Worm (Caenorhabditis elegans) whole organism, L1 larva: Measurements from ENCODE around the gene mpz-3.

ENCODE experiments used
- C04F5.9 ChIP-seq: sonication (generic microtip); optimal IDR thresholded peaks from 2 replicates; lab custom pipeline; 2016; ENCODE audit warnings: missing genetic modification characterization, missing compliant biosample characterization
- C16A3.4 ChIP-seq: fragments of 150-350 bp; optimal IDR thresholded peaks from 2 replicates; lab custom pipeline; 2014; ENCODE audit warnings: missing biosample characterization, missing genetic modification characterization
- C34B4.2 ChIP-seq: sonication (generic microtip); optimal IDR thresholded peaks from 2 replicates; lab custom pipeline; 2017; ENCODE audit warnings: mild to moderate bottlenecking, missing genetic modification characterization, missing compliant biosample characterization
- ceh-63 ChIP-seq: fragments of 200-800 bp; sonication (Bioruptor generic); optimal IDR thresholded peaks from 2 replicates; lab custom pipeline; 2018; ENCODE audit warnings: mild to moderate bottlenecking, missing genetic modification characterization, missing compliant biosample characterization
- ceh-8 ChIP-seq: fragments of 200-800 bp; sonication (Bioruptor generic); optimal IDR thresholded peaks from 2 replicates; lab custom pipeline; 2018; ENCODE audit warnings: mild to moderate bottlenecking, missing genetic modification characterization, moderate library complexity, missing compliant biosample characterization
- ces-1 ChIP-seq: fragments of 150-350 bp; optimal IDR thresholded peaks from 2 replicates; lab custom pipeline; 2014; ENCODE audit warnings: missing biosample characterization, missing genetic modification reagents, missing genetic modification characterization
- dpl-1 ChIP-seq, 3 experiments: fragments of 150-350 bp in 2 of 3; sonication (generic microtip) in 1 of 3; optimal IDR thresholded peaks; 2 replicates each; lab custom pipeline; 2014 to 2017; ENCODE audit warnings: missing biosample characterization in 3 of 3, missing genetic modification characterization in 3 of 3, missing genetic modification reagents in 3 of 3
- efl-1 ChIP-seq, 4 experiments: fragments of 150-350 bp; optimal IDR thresholded peaks in 3 of 4; peaks in 1 of 4; 1 replicate in 1 of 4; 2 replicates in 3 of 4; lab custom pipeline; 2014; ENCODE audit warnings: missing biosample characterization in 2 of 4, missing genetic modification characterization in 2 of 4, missing genetic modification reagents in 2 of 4
- egl-13 ChIP-seq: sonication (generic microtip); optimal IDR thresholded peaks from 2 replicates; lab custom pipeline; 2016; ENCODE audit warnings: missing genotype, missing genetic modification reagents, missing genetic modification characterization, missing compliant biosample characterization
- elt-2 ChIP-seq: sonication (generic microtip); optimal IDR thresholded peaks from 2 replicates; lab custom pipeline; 2016; ENCODE audit warnings: missing genetic modification characterization, mild to moderate bottlenecking, inconsistent platforms, missing compliant biosample characterization, missing genetic modification reagents
- ets-5 ChIP-seq: fragments of 200-800 bp; sonication (Bioruptor generic); IDR thresholded peaks from 2 replicates; pipeline ENCODE4 v1.3.6; 2022; ENCODE audit warnings: missing genetic modification characterization, missing compliant biosample characterization
- fkh-4 ChIP-seq: sonication (generic microtip); optimal IDR thresholded peaks from 2 replicates; lab custom pipeline; 2016; ENCODE audit warnings: missing compliant biosample characterization, missing genetic modification characterization, borderline replicate concordance
- fos-1 ChIP-seq: fragments of 150-350 bp; optimal IDR thresholded peaks from 2 replicates; lab custom pipeline; 2014; ENCODE audit warnings: missing biosample characterization, missing genetic modification characterization
- lin-15B ChIP-seq: fragments of 150-350 bp; sonication (generic microtip); optimal IDR thresholded peaks from 3 replicates; lab custom pipeline; 2014; ENCODE audit warnings: missing biosample characterization, missing genetic modification characterization
- lin-35 ChIP-seq, 2 experiments: fragments of 150-350 bp; optimal IDR thresholded peaks; 2 replicates each; lab custom pipeline; 2014; ENCODE audit warnings: missing biosample characterization in 2 of 2, missing genetic modification characterization in 2 of 2, missing genetic modification reagents in 2 of 2
- lin-39 ChIP-seq: fragments of 150-350 bp; optimal IDR thresholded peaks from 2 replicates; lab custom pipeline; 2014; ENCODE audit warnings: missing biosample characterization, missing genetic modification reagents, missing genetic modification characterization
- lsy-2 ChIP-seq, 2 experiments: fragments of 150-350 bp; optimal IDR thresholded peaks; 2 replicates each; lab custom pipeline; 2014; ENCODE audit warnings: missing biosample characterization in 2 of 2, missing genetic modification characterization in 2 of 2
- mab-9 ChIP-seq: fragments of 200-800 bp; sonication (Bioruptor generic); IDR thresholded peaks from 2 replicates; pipeline ENCODE4 v1.3.6; 2022; ENCODE audit warnings: missing genetic modification reagents, missing genetic modification characterization, missing compliant biosample characterization
- nhr-28 ChIP-seq: fragments of 150-350 bp; optimal IDR thresholded peaks from 2 replicates; lab custom pipeline; 2014; ENCODE audit warnings: missing biosample characterization, missing genetic modification characterization
- nhr-47 ChIP-seq: sonication (generic microtip); optimal IDR thresholded peaks from 2 replicates; lab custom pipeline; 2016; ENCODE audit warnings: mild to moderate bottlenecking, missing genetic modification characterization, moderate library complexity, missing compliant biosample characterization
- nhr-71 ChIP-seq: sonication (generic microtip); optimal IDR thresholded peaks from 2 replicates; lab custom pipeline; 2016; ENCODE audit warnings: mild to moderate bottlenecking, missing genetic modification characterization, moderate library complexity, missing compliant biosample characterization
- nhr-76 ChIP-seq: sonication (generic microtip); optimal IDR thresholded peaks from 2 replicates; lab custom pipeline; 2017; ENCODE audit warnings: missing biosample characterization, missing genetic modification characterization
- nhr-84 ChIP-seq: sonication (generic microtip); optimal IDR thresholded peaks from 2 replicates; lab custom pipeline; 2017; ENCODE audit warnings: missing biosample characterization, missing genetic modification characterization
- nhr-85 ChIP-seq: sonication (generic microtip); peaks from one replicate; lab custom pipeline; 2016; ENCODE audit warnings: missing genetic modification characterization, inconsistent platforms, missing compliant biosample characterization
- pag-3 ChIP-seq: sonication (generic microtip); optimal IDR thresholded peaks from 2 replicates; lab custom pipeline; 2017; ENCODE audit warnings: missing genetic modification characterization, mild to moderate bottlenecking, missing compliant biosample characterization, antibody characterized with exemption, borderline replicate concordance; ENCODE audit not compliant: insufficient read depth
- rnt-1 ChIP-seq: sonication (generic microtip); optimal IDR thresholded peaks from 2 replicates; lab custom pipeline; 2016; ENCODE audit warnings: mild to moderate bottlenecking, missing genetic modification characterization, moderate library complexity, missing compliant biosample characterization
- snpc-4 ChIP-seq: fragments of 150-350 bp; optimal IDR thresholded peaks from 2 replicates; lab custom pipeline; 2014; ENCODE audit warnings: missing biosample characterization, missing genetic modification characterization
- snu-23 ChIP-seq: sonication (generic microtip); optimal IDR thresholded peaks from 2 replicates; lab custom pipeline; 2016; ENCODE audit warnings: missing genetic modification characterization, missing compliant biosample characterization
- sox-4 ChIP-seq: sonication (generic microtip); optimal IDR thresholded peaks from 2 replicates; lab custom pipeline; 2016; ENCODE audit warnings: missing genetic modification characterization, missing compliant biosample characterization
- tlp-1 ChIP-seq: fragments of 150-350 bp; optimal IDR thresholded peaks from 2 replicates; lab custom pipeline; 2014; ENCODE audit warnings: missing biosample characterization, missing genetic modification characterization
- unc-62 ChIP-seq: fragments of 150-350 bp; optimal IDR thresholded peaks from 2 replicates; lab custom pipeline; 2014; ENCODE audit warnings: missing biosample characterization, missing genetic modification reagents, missing genetic modification characterization
- unc-86 ChIP-seq: sonication (generic microtip); optimal IDR thresholded peaks from 2 replicates; lab custom pipeline; 2016; ENCODE audit warnings: missing genetic modification characterization, missing compliant biosample characterization
- vab-15 ChIP-seq: sonication (generic microtip); optimal IDR thresholded peaks from 2 replicates; lab custom pipeline; 2017; ENCODE audit warnings: missing genotype, mild to moderate bottlenecking, missing genetic modification characterization, missing compliant biosample characterization
- zag-1 ChIP-seq: fragments of 150-350 bp; optimal IDR thresholded peaks from 2 replicates; lab custom pipeline; 2014; ENCODE audit warnings: missing biosample characterization, missing genetic modification characterization
- ztf-4 ChIP-seq: fragments of 150-350 bp; optimal IDR thresholded peaks from 2 replicates; lab custom pipeline; 2014; ENCODE audit warnings: missing biosample characterization, missing genetic modification characterization

The mpz-3 gene

ce11 chrII:6587264-6587870, 22.2 kb upstream of the mpz-3 start, which contains the start of gene C56C10.7 (continued):
- TF ChIP-seq C16A3.4 (no peak), ceh-63 (GFP tag; lab: Kevin White, UChicago) (no peak), fos-1 (tag; lab: Kevin White, UChicago) (no peak)

- TF ChIP-seq sox-4 (no peak), unc-86 (tag; lab: Kevin White, UChicago) (no peak), ceh-8 (GFP tag; lab: Kevin White, UChicago) (no peak), C16A3.4 (no peak), elt-2 (no peak), efl-1 (optimal IDR thresholded peaks at IDR 0.05; lab: Kevin White, UChicago) (no peak), efl-1 (GFP tag; optimal IDR thresholded peaks at IDR 0.05 in 1 of 2; lab: Kevin White, UChicago) (no peak), ces-1 (GFP tag; lab: Kevin White, UChicago) (no peak), egl-13 (tag; lab: Kevin White, UChicago) (no peak), lin-15B (tag; lab: Kevin White, UChicago) (no peak), mab-9 (GFP tag; lab: Robert Waterston, UW) (no peak), nhr-28 (no peak), fkh-4 (tag; lab: Kevin White, UChicago) (no peak), nhr-47 (tag; lab: Kevin White, UChicago) (no peak), nhr-71 (tag; lab: Kevin White, UChicago) (no peak), nhr-84 (tag; lab: Kevin White, UChicago) (no peak), C34B4.2 (tag; lab: Kevin White, UChicago) (no peak), unc-62 (GFP tag; lab: Kevin White, UChicago) (no peak)
- TF ChIP-seq, all 84 proteins: peak for 0
Measured at ce11 chrII:6582758-6583157, 17.6 kb upstream of the mpz-3 start, which contains the start of gene C56C10.4. Gene C56C10.4, plus strand, starts transcription at chrII:6583058.

- no peak for TF ChIP-seq ztf-4 (tag; lab: Kevin White, UChicago)
- no peak for TF ChIP-seq rnt-1 (tag; lab: Kevin White, UChicago)
- no peak for TF ChIP-seq efl-1 (optimal IDR thresholded peaks at IDR 0.05; lab: Kevin White, UChicago)
- peak in 1 of 2 experiments; percentile 28 for TF ChIP-seq efl-1 (GFP tag; optimal IDR thresholded peaks at IDR 0.05 in 1 of 2; lab: Kevin White, UChicago)
- no peak for TF ChIP-seq nhr-71 (tag; lab: Kevin White, UChicago)
- TF ChIP-seq nhr-85 (tag; lab: Kevin White, UChicago) = no peak
- TF ChIP-seq, all 84 proteins: peak for 1
Measured at ce11 chrII:6581236-6581635, 16.0 kb upstream of the mpz-3 start, which contains the start of gene C56C10.6. Gene C56C10.6, minus strand, starts transcription at chrII:6581336.

ce11 chrII:6578378-6578777, 13.2 kb upstream of the mpz-3 start, which contains the start of gene sra-31:
Gene sra-31, minus strand, starts transcription at chrII:6578478.
- no peak for TF ChIP-seq snu-23
- no peak for TF ChIP-seq C04F5.9 (tag; lab: Kevin White, UChicago)

ce11 chrII:6575647-6576046, 10.5 kb upstream of the mpz-3 start, which contains the start of gene sra-29:
Gene sra-29, minus strand, starts transcription at chrII:6575747.
- no peak for TF ChIP-seq unc-86 (tag; lab: Kevin White, UChicago)
- TF ChIP-seq unc-62 (GFP tag; lab: Kevin White, UChicago) = no peak
- TF ChIP-seq nhr-76 (tag; lab: Kevin White, UChicago) = no peak
- TF ChIP-seq dpl-1 (GFP tag; optimal IDR thresholded peaks at IDR 0.05; lab: Kevin White, UChicago) = no peak
- no peak for TF ChIP-seq ets-5 (GFP tag; lab: Robert Waterston, UW)
- TF ChIP-seq pag-3 = no peak
- no peak for TF ChIP-seq lin-35 (GFP tag; optimal IDR thresholded peaks at IDR 0.05; lab: Kevin White, UChicago)
- no peak for TF ChIP-seq lin-39 (tag; lab: Kevin White, UChicago)
- no peak for TF ChIP-seq snpc-4 (tag; lab: Kevin White, UChicago)
- TF ChIP-seq tlp-1 (tag; lab: Kevin White, UChicago) = no peak
- no peak for TF ChIP-seq zag-1 (tag; lab: Kevin White, UChicago)
- TF ChIP-seq vab-15 = no peak
- TF ChIP-seq lsy-2 (tag; optimal IDR thresholded peaks at IDR 0.05; lab: Kevin White, UChicago) = no peak
